Worm (Caenorhabditis elegans) whole organism, young adult: Measurements from ENCODE around the gene C15H9.3.

Experiments used
- B0035.1 ChIP-seq: sonication (generic microtip); optimal IDR thresholded peaks from 2 replicates; lab custom pipeline; 2016; ENCODE audit warnings: missing genetic modification characterization, mild to moderate bottlenecking, missing compliant biosample characterization, missing genotype, missing genetic modification reagents
- F10E7.11 ChIP-seq: sonication (generic microtip); optimal IDR thresholded peaks from 2 replicates; lab custom pipeline; 2017; ENCODE audit warnings: mild to moderate bottlenecking, missing genetic modification characterization, moderate library complexity, missing compliant biosample characterization
- F22D6.2 ChIP-seq: sonication (generic microtip); optimal IDR thresholded peaks from 2 replicates; lab custom pipeline; 2016; ENCODE audit warnings: mild to moderate bottlenecking, missing genetic modification characterization, missing compliant biosample characterization
- F37B4.10 ChIP-seq: fragments of 200-800 bp; sonication (Bioruptor generic); IDR thresholded peaks from 2 replicates; pipeline ENCODE4 v1.3.6; 2022; ENCODE audit warnings: missing genetic modification characterization, missing compliant biosample characterization
- F49E8.2 ChIP-seq: sonication (generic microtip); optimal IDR thresholded peaks from 3 replicates; lab custom pipeline; 2017; ENCODE audit warnings: missing genetic modification characterization, mild to moderate bottlenecking, missing compliant biosample characterization, antibody characterized with exemption, moderate library complexity; ENCODE audit not compliant: insufficient read depth
- akir-1 ChIP-seq: fragments of 200-800 bp; sonication (Bioruptor generic); optimal IDR thresholded peaks from 2 replicates; lab custom pipeline; 2018; ENCODE audit warnings: mild to moderate bottlenecking, missing genetic modification characterization, moderate library complexity, missing compliant biosample characterization
- ama-1 ChIP-seq, 3 experiments: fragments of 150-350 bp in 1 of 3; sonication (generic microtip) in 2 of 3; optimal IDR thresholded peaks; 2 replicates each; lab custom pipeline; 2014 to 2018; ENCODE audit warnings: missing biosample characterization in 2 of 3, missing genetic modification characterization in 2 of 3, missing genetic modification reagents in 2 of 3
- aptf-2 ChIP-seq: fragments of 200-800 bp; sonication (Bioruptor generic); conservative IDR thresholded peaks from 2 replicates; pipeline ENCODE4 v1.3.6; 2022; ENCODE audit warnings: missing genetic modification reagents, missing genetic modification characterization, missing compliant biosample characterization
- aptf-3 ChIP-seq: fragments of 200-800 bp; sonication (Bioruptor generic); IDR thresholded peaks from 2 replicates; pipeline ENCODE4 v1.3.6; 2022; ENCODE audit warnings: missing genetic modification characterization, missing compliant biosample characterization
- attf-3 ChIP-seq: fragments of 200-800 bp; sonication (Bioruptor generic); conservative IDR thresholded peaks from 2 replicates; pipeline ENCODE4 v1.3.6; 2022; ENCODE audit warnings: missing genetic modification reagents, missing genetic modification characterization, missing compliant biosample characterization
- attf-5 ChIP-seq: fragments of 200-800 bp; sonication (Bioruptor generic); optimal IDR thresholded peaks from 2 replicates; lab custom pipeline; 2018; ENCODE audit warnings: mild to moderate bottlenecking, missing genetic modification characterization, missing compliant biosample characterization
- ceh-27 ChIP-seq: fragments of 200-800 bp; sonication (Bioruptor generic); optimal IDR thresholded peaks from 2 replicates; lab custom pipeline; 2018; ENCODE audit warnings: mild to moderate bottlenecking, missing genetic modification characterization, moderate library complexity, missing compliant biosample characterization
- dox-1 ChIP-seq: fragments of 200-800 bp; sonication (Bioruptor generic); IDR thresholded peaks from 2 replicates; pipeline ENCODE4 v1.3.6; 2022; ENCODE audit warnings: missing genetic modification reagents, missing genetic modification characterization, missing compliant biosample characterization
- efl-1 ChIP-seq: fragments of 150-350 bp; optimal IDR thresholded peaks from 2 replicates; lab custom pipeline; 2014; ENCODE audit warnings: missing biosample characterization, missing genetic modification reagents, missing genetic modification characterization
- egrh-3 ChIP-seq: fragments of 200-800 bp; sonication (Bioruptor generic); IDR thresholded peaks from 2 replicates; pipeline ENCODE4 v1.3.6; 2022; ENCODE audit warnings: missing genetic modification reagents, missing genetic modification characterization, missing compliant biosample characterization
- ekl-4 ChIP-seq: fragments of 200-800 bp; sonication (Bioruptor generic); IDR thresholded peaks from 2 replicates; pipeline ENCODE4 v1.3.6; 2022; ENCODE audit warnings: missing genetic modification reagents, missing genetic modification characterization, missing compliant biosample characterization
- hrde-1 ChIP-seq: sonication (generic microtip); optimal IDR thresholded peaks from 2 replicates; lab custom pipeline; 2016; ENCODE audit warnings: missing genetic modification characterization, mild to moderate bottlenecking, missing compliant biosample characterization, moderate library complexity, missing genotype, missing genetic modification reagents, borderline replicate concordance
- hsf-1 ChIP-seq: fragments of 200-800 bp; sonication (Bioruptor generic); IDR thresholded peaks from 2 replicates; pipeline ENCODE4 v1.3.6; 2022; ENCODE audit warnings: missing genetic modification reagents, missing genetic modification characterization, missing compliant biosample characterization
- let-607 ChIP-seq, 2 experiments: fragments of 200-800 bp in 1 of 2; sonication (Bioruptor generic) in 1 of 2; sonication (generic microtip) in 1 of 2; optimal IDR thresholded peaks; 2 replicates each; lab custom pipeline; 2016 to 2018; ENCODE audit warnings: mild to moderate bottlenecking in 2 of 2, missing compliant biosample characterization in 2 of 2, missing genetic modification characterization in 2 of 2, moderate library complexity in 2 of 2, missing genotype in 1 of 2
- lin-26 ChIP-seq: fragments of 200-800 bp; sonication (Bioruptor generic); IDR thresholded peaks from 2 replicates; pipeline ENCODE4 v1.3.6; 2022; ENCODE audit warnings: missing genetic modification reagents, missing genetic modification characterization, missing compliant biosample characterization
- lin-54 ChIP-seq: fragments of 200-800 bp; sonication (Bioruptor generic); optimal IDR thresholded peaks from 2 replicates; lab custom pipeline; 2018; ENCODE audit warnings: mild to moderate bottlenecking, missing genetic modification characterization, missing compliant biosample characterization
- lsy-27 ChIP-seq: sonication (generic microtip); optimal IDR thresholded peaks from 2 replicates; lab custom pipeline; 2017; ENCODE audit warnings: missing genetic modification characterization, mild to moderate bottlenecking, missing compliant biosample characterization, antibody characterized with exemption, missing genotype, borderline replicate concordance; ENCODE audit not compliant: insufficient read depth
- madf-10 ChIP-seq: sonication (generic microtip); optimal IDR thresholded peaks from 2 replicates; lab custom pipeline; 2016; ENCODE audit warnings: mild to moderate bottlenecking, missing genetic modification characterization, missing compliant biosample characterization
- madf-3 ChIP-seq: fragments of 200-800 bp; sonication (Bioruptor generic); IDR thresholded peaks from 2 replicates; pipeline ENCODE4 v1.3.6; 2022; ENCODE audit warnings: missing genetic modification reagents, missing genetic modification characterization, missing compliant biosample characterization
- mcd-1 ChIP-seq: fragments of 200-800 bp; sonication (Bioruptor generic); IDR thresholded peaks from 2 replicates; pipeline ENCODE4 v1.3.6; 2022; ENCODE audit warnings: missing genetic modification reagents, missing genetic modification characterization, missing compliant biosample characterization
- nfyb-1 ChIP-seq: fragments of 200-800 bp; sonication (Bioruptor generic); IDR thresholded peaks from 2 replicates; pipeline ENCODE4 v1.3.6; 2022; ENCODE audit warnings: missing genetic modification reagents, missing genetic modification characterization, missing compliant biosample characterization
- nhr-179 ChIP-seq: sonication (generic microtip); optimal IDR thresholded peaks from 2 replicates; lab custom pipeline; 2016; ENCODE audit warnings: mild to moderate bottlenecking, missing genetic modification characterization, missing compliant biosample characterization
- nhr-80 ChIP-seq: sonication (generic microtip); optimal IDR thresholded peaks from 2 replicates; lab custom pipeline; 2016; ENCODE audit warnings: missing genetic modification characterization, missing compliant biosample characterization
- pha-4 ChIP-seq: fragments of 150-350 bp; sonication (generic microtip); optimal IDR thresholded peaks from 2 replicates; lab custom pipeline; 2014; ENCODE audit warnings: missing biosample characterization, missing genetic modification reagents, missing genetic modification characterization
- rcor-1 ChIP-seq: fragments of 200-800 bp; sonication (Bioruptor generic); IDR thresholded peaks from 2 replicates; pipeline ENCODE4 v1.3.6; 2022; ENCODE audit warnings: missing genetic modification reagents, missing genetic modification characterization, missing compliant biosample characterization
- sea-2 ChIP-seq: fragments of 200-800 bp; sonication (Bioruptor generic); IDR thresholded peaks from 2 replicates; pipeline ENCODE4 v1.3.6; 2022; ENCODE audit warnings: missing genetic modification characterization, missing compliant biosample characterization
- snpc-4 ChIP-seq, 5 experiments: fragments of 150-350 bp in 1 of 5; sonication (generic microtip) in 4 of 5; optimal IDR thresholded peaks; 2 replicates each; lab custom pipeline; 2014 to 2018; ENCODE audit warnings: missing genetic modification characterization in 5 of 5, missing biosample characterization in 3 of 5, antibody characterized with exemption in 2 of 5, mild to moderate bottlenecking in 2 of 5, missing compliant biosample characterization in 2 of 5, missing genotype in 2 of 5, moderate library complexity in 2 of 5, missing genetic modification reagents in 1 of 5
- sptf-2 ChIP-seq: fragments of 200-800 bp; sonication (Bioruptor generic); optimal IDR thresholded peaks from 2 replicates; lab custom pipeline; 2018; ENCODE audit warnings: mild to moderate bottlenecking, missing genetic modification characterization, missing compliant biosample characterization
- tbx-9 ChIP-seq: sonication (generic microtip); optimal IDR thresholded peaks from 2 replicates; lab custom pipeline; 2016; ENCODE audit warnings: borderline replicate concordance, missing genetic modification characterization, inconsistent platforms, missing compliant biosample characterization
- tlf-1 ChIP-seq: fragments of 200-800 bp; sonication (Bioruptor generic); optimal IDR thresholded peaks from 2 replicates; lab custom pipeline; 2018; ENCODE audit warnings: mild to moderate bottlenecking, missing genetic modification characterization, missing compliant biosample characterization
- xnd-1 ChIP-seq: sonication (generic microtip); optimal IDR thresholded peaks from 2 replicates; lab custom pipeline; 2016; ENCODE audit warnings: missing genotype, missing genetic modification reagents, missing genetic modification characterization, missing compliant biosample characterization
- ztf-26 ChIP-seq: sonication (generic microtip); optimal IDR thresholded peaks from 2 replicates; lab custom pipeline; 2017; ENCODE audit warnings: missing genetic modification characterization, missing compliant biosample characterization

C15H9.3 gene

ce11 chrX:6091967-6092366, 23.6 kb upstream of the C15H9.3 start, which contains the start of gene hsp-3 (continued):
- no peak for TF ChIP-seq F10E7.11 (tag; lab: Kevin White, UChicago)
- peak; percentile 96 for TF ChIP-seq attf-5 (GFP tag; lab: Kevin White, UChicago)
- TF ChIP-seq nhr-80 (tag; lab: Kevin White, UChicago), result peak; percentile 100
- TF ChIP-seq lsy-27 (tag; lab: Kevin White, UChicago), result no peak
- TF ChIP-seq akir-1 (GFP tag; lab: Kevin White, UChicago), result peak; percentile 73
- peak; percentile 84; the same call in 1 of the 2 replicates for TF ChIP-seq sea-2
- no peak for TF ChIP-seq efl-1
- TF ChIP-seq F49E8.2 (tag; lab: Kevin White, UChicago), result no peak
- peak; percentile 59 for TF ChIP-seq nhr-179 (tag; lab: Kevin White, UChicago)
- TF ChIP-seq pha-4 (tag; lab: Kevin White, UChicago), result peak; percentile 78
- TF ChIP-seq ekl-4 (GFP tag; lab: Robert Waterston, UW), result peak; percentile 95
- no peak for TF ChIP-seq xnd-1 (tag; lab: Kevin White, UChicago)
- 0 out of 2 replicates have a peak, but pooled peaks have one; percentile 15 for TF ChIP-seq attf-3 (GFP tag; lab: Robert Waterston, UW)
- TF ChIP-seq hrde-1 (tag; lab: Kevin White, UChicago), result peak; percentile 1
- TF ChIP-seq ztf-26 (tag; lab: Kevin White, UChicago), result peak; percentile 95
- peak; percentile 86 for TF ChIP-seq rcor-1
- TF ChIP-seq tbx-9 (tag; lab: Kevin White, UChicago), result no peak
- TF ChIP-seq B0035.1, result peak; percentile 78
- peak; percentile 90 for TF ChIP-seq lin-26 (GFP tag; lab: Robert Waterston, UW)
- no peak for TF ChIP-seq hsf-1
- TF ChIP-seq aptf-2, result peak; percentile 35; the same call in 1 of the 2 replicates
- peak; percentile 93 for TF ChIP-seq madf-10

- no peak for TF ChIP-seq tlf-1
- TF ChIP-seq akir-1 (GFP tag; lab: Kevin White, UChicago), result no peak
- TF ChIP-seq egrh-3, result no peak
- TF ChIP-seq ama-1 (optimal IDR thresholded peaks at IDR 0.05; lab: Kevin White, UChicago), result peak; percentile 36
- no peak for TF ChIP-seq ama-1 (GFP tag; optimal IDR thresholded peaks at IDR 0.05; lab: Kevin White, UChicago)
- TF ChIP-seq madf-3, result no peak
- no peak for TF ChIP-seq F22D6.2 (tag; lab: Kevin White, UChicago)
- TF ChIP-seq F37B4.10, result no peak
- TF ChIP-seq aptf-3 (GFP tag; lab: Robert Waterston, UW), result no peak
These were observed 23.1 kb upstream of the C15H9.3 start for ce11 chrX:6092533-6092932.

- TF ChIP-seq dox-1 (GFP tag; lab: Robert Waterston, UW) (peak; percentile 28; the same call in 1 of the 2 replicates), snpc-4 (GFP tag; optimal IDR thresholded peaks at IDR 0.05; lab: Kevin White, UChicago) (no peak), snpc-4 (tag; optimal IDR thresholded peaks at IDR 0.05; lab: Kevin White, UChicago) (peak in 1 of 4 experiments; percentile 4), sptf-2 (no peak), let-607 (tag; optimal IDR thresholded peaks at IDR 0.05; lab: Kevin White, UChicago) (peak in 1 of 2 experiments; percentile 33), nhr-80 (tag; lab: Kevin White, UChicago) (peak; percentile 66), ceh-27 (GFP tag; lab: Kevin White, UChicago) (no peak), lin-54 (GFP tag; lab: Kevin White, UChicago) (no peak), nfyb-1 (peak; percentile 69), mcd-1 (GFP tag; lab: Robert Waterston, UW) (peak; percentile 29; the same call in 1 of the 2 replicates), aptf-3 (GFP tag; lab: Robert Waterston, UW) (no peak)
These were observed 22.6 kb upstream of the C15H9.3 start, which contains the start of gene C15H9.5 for ce11 chrX:6093046-6093445. Gene C15H9.5, plus strand, starts transcription at chrX:6093300.
